Worm (Caenorhabditis elegans) whole organism, young adult: ENCODE measurements around the gene cld-9.

Source experiments
- F57C9.4 ChIP-seq: sonication (generic microtip); optimal IDR thresholded peaks from 2 replicates; lab custom pipeline; 2017; ENCODE audit warnings: mild to moderate bottlenecking, missing genetic modification characterization, missing compliant biosample characterization
- K12H6.12 ChIP-seq: fragments of 200-800 bp; sonication (Bioruptor generic); optimal IDR thresholded peaks from 2 replicates; lab custom pipeline; 2018; ENCODE audit warnings: mild to moderate bottlenecking, missing genetic modification characterization, missing compliant biosample characterization
- bed-2 ChIP-seq: fragments of 200-800 bp; sonication (Bioruptor generic); IDR thresholded peaks from 2 replicates; pipeline ENCODE4 v1.3.6; 2022; ENCODE audit warnings: missing genetic modification reagents, missing genetic modification characterization, missing compliant biosample characterization
- ceh-40 ChIP-seq: fragments of 200-800 bp; sonication (Bioruptor generic); IDR thresholded peaks from 2 replicates; pipeline ENCODE4 v1.3.6; 2022; ENCODE audit warnings: missing genetic modification characterization, missing compliant biosample characterization
- ceh-91 ChIP-seq: fragments of 200-800 bp; sonication (Bioruptor generic); IDR thresholded peaks from 2 replicates; pipeline ENCODE4 v1.3.6; 2022; ENCODE audit warnings: missing genetic modification reagents, missing genetic modification characterization, missing compliant biosample characterization
- efl-1 ChIP-seq: fragments of 150-350 bp; optimal IDR thresholded peaks from 2 replicates; lab custom pipeline; 2014; ENCODE audit warnings: missing biosample characterization, missing genetic modification reagents, missing genetic modification characterization
- hsf-1 ChIP-seq: fragments of 200-800 bp; sonication (Bioruptor generic); IDR thresholded peaks from 2 replicates; pipeline ENCODE4 v1.3.6; 2022; ENCODE audit warnings: missing genetic modification reagents, missing genetic modification characterization, missing compliant biosample characterization
- mes-4 ChIP-seq: sonication (generic microtip); optimal IDR thresholded peaks from 2 replicates; lab custom pipeline; 2016; ENCODE audit warnings: missing genotype, missing genetic modification characterization, missing compliant biosample characterization
- pbrm-1 ChIP-seq: fragments of 200-800 bp; sonication (Bioruptor generic); IDR thresholded peaks from 2 replicates; pipeline ENCODE4 v1.3.6; 2022; ENCODE audit warnings: missing genetic modification reagents, missing genetic modification characterization, missing compliant biosample characterization
- pha-4 ChIP-seq: fragments of 150-350 bp; sonication (generic microtip); optimal IDR thresholded peaks from 2 replicates; lab custom pipeline; 2014; ENCODE audit warnings: missing biosample characterization, missing genetic modification reagents, missing genetic modification characterization
- sdz-38 ChIP-seq: sonication (generic microtip); optimal IDR thresholded peaks from 2 replicates; lab custom pipeline; 2016; ENCODE audit warnings: missing genotype, missing genetic modification characterization, missing compliant biosample characterization
- tbx-9 ChIP-seq: sonication (generic microtip); optimal IDR thresholded peaks from 2 replicates; lab custom pipeline; 2016; ENCODE audit warnings: borderline replicate concordance, missing genetic modification characterization, inconsistent platforms, missing compliant biosample characterization
- unc-62 ChIP-seq: fragments of 150-350 bp; optimal IDR thresholded peaks from 2 replicates; lab custom pipeline; 2014; ENCODE audit warnings: missing biosample characterization, missing genetic modification reagents, missing genetic modification characterization
- ztf-28 ChIP-seq: fragments of 200-800 bp; sonication (Bioruptor generic); IDR thresholded peaks from 2 replicates; pipeline ENCODE4 v1.3.6; 2022; ENCODE audit warnings: missing genetic modification reagents, missing genetic modification characterization, missing compliant biosample characterization

DNA sequence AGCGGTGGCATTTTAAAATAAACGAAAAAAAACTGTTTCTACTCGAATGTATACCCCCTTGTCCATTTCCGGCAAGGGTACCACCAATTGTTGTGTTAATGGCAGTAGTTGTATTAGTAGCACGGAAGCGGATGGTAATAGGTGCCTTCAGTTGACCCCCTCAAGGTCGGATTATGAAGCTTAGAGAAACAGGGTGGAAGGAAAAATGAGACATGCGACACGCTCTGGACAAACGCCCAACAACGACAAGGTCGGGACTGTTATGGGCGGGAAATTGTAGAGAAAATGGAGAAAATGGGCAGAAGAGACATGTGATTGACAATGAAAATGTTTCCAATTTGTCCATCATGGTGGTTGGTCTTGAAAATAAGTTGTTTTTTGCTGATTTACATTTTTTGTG lies 47.7 kb downstream of the cld-9 start, which contains the start of gene T01D3.3:
- no peak for TF ChIP-seq efl-1 (GFP tag; lab: Kevin White, UChicago)
- TF ChIP-seq pha-4 (tag; lab: Kevin White, UChicago) = no peak
- no peak for TF ChIP-seq mes-4
- no peak for TF ChIP-seq ceh-40 (GFP tag; lab: Robert Waterston, UW)
- TF ChIP-seq hsf-1 (GFP tag; lab: Robert Waterston, UW) = no peak
- TF ChIP-seq K12H6.12 = no peak
- no peak for TF ChIP-seq ceh-91
- TF ChIP-seq unc-62 = no peak
- TF ChIP-seq sdz-38 (tag; lab: Kevin White, UChicago) = no peak
- no peak for TF ChIP-seq F57C9.4
- TF ChIP-seq ztf-28 = no peak
- no peak for TF ChIP-seq pbrm-1 (GFP tag; lab: Robert Waterston, UW)
- no peak for TF ChIP-seq bed-2
- no peak for TF ChIP-seq tbx-9
